Worm (Caenorhabditis elegans): Measurements from ENCODE around the gene nlp-5.

DNA sequence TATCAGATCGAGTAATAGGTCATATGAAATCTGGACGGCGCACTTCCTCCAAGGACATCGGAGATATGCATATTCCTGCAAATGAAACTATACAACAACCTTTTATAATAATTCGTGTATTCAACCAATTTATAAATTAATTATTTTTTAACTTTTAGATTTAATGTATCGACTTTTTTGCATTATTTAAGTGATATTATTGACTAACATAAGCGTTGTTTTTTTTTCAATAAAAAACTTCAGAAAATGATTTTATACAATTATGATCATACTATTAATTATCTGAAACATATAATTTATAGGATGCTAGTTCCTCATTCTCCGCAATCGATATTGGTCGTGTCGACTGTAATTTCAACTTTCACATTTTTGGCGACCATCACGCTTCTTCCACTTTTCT is 34.2 kb upstream of the nlp-5 start, which contains the start of gene col-76:
- TF ChIP-seq ama-1 (optimal IDR thresholded peaks at IDR 0.05) (no peak), flt-1 (GFP tag; IDR thresholded peaks at IDR 0.05) (no peak), ceh-36 (tag; optimal IDR thresholded peaks at IDR 0.05) (no peak), sea-1 (GFP tag; conservative IDR thresholded peaks at IDR 0.05) (no peak), scrt-1 (GFP tag; IDR thresholded peaks at IDR 0.05) (no peak), hmbx-1 (tag; optimal IDR thresholded peaks at IDR 0.05) (no peak), aly-1 (tag; optimal IDR thresholded peaks at IDR 0.05) (no peak), ceh-13 (GFP tag; optimal IDR thresholded peaks at IDR 0.05) (no peak), tra-4 (tag; optimal IDR thresholded peaks at IDR 0.05) (no peak), hnd-1 (tag; optimal IDR thresholded peaks at IDR 0.05) (no peak), ets-7 (tag; optimal IDR thresholded peaks at IDR 0.05) (no peak), pes-1 (GFP tag; IDR thresholded peaks at IDR 0.05) (no peak)

All from whole organism, early embryonic.